Worm (Caenorhabditis elegans) whole organism, L4 larva: ENCODE data around the gene hdl-1.

Source experiments
- F44E2.7 ChIP-seq: fragments of 200-800 bp; sonication (Bioruptor generic); IDR thresholded peaks from 2 replicates; pipeline ENCODE4 v2.1.2; 2022; ENCODE audit warnings: missing genetic modification characterization, missing compliant biosample characterization
- F49E8.2 ChIP-seq: sonication (generic microtip); optimal IDR thresholded peaks from 2 replicates; lab custom pipeline; 2016; ENCODE audit warnings: missing compliant biosample characterization, mild to moderate bottlenecking, missing genetic modification characterization, borderline replicate concordance
- R02D3.7 ChIP-seq: fragments of 150-350 bp; sonication (generic microtip); optimal IDR thresholded peaks from 3 replicates; lab custom pipeline; 2014; ENCODE audit warnings: missing biosample characterization, missing genetic modification characterization
- Y105C5A.15 ChIP-seq: fragments of 200-800 bp; sonication (Bioruptor generic); IDR thresholded peaks from 2 replicates; pipeline ENCODE4 v1.3.6; 2022; ENCODE audit warnings: missing genetic modification characterization, missing compliant biosample characterization
- Y48G9A.11 ChIP-seq: fragments of 200-800 bp; sonication (Bioruptor generic); IDR thresholded peaks from 2 replicates; pipeline ENCODE4 v1.3.6; 2022; ENCODE audit warnings: missing genetic modification reagents, missing genetic modification characterization, missing compliant biosample characterization
- ZK546.5 ChIP-seq, 2 experiments: sonication (generic microtip); optimal IDR thresholded peaks; 2 replicates each; lab custom pipeline; 2017; ENCODE audit warnings: missing biosample characterization in 2 of 2, missing genetic modification characterization in 2 of 2
- aha-1 ChIP-seq: fragments of 150-350 bp; peaks from one replicate; lab custom pipeline; 2014; ENCODE audit warnings: missing biosample characterization, missing genetic modification characterization
- ama-1 ChIP-seq: fragments of 150-350 bp; optimal IDR thresholded peaks from 2 replicates; lab custom pipeline; 2014; ENCODE audit warnings: inconsistent platforms, mixed read lengths
- attf-4 ChIP-seq: sonication (generic microtip); optimal IDR thresholded peaks from 3 replicates; lab custom pipeline; 2017; ENCODE audit warnings: missing biosample characterization, missing genetic modification characterization
- ceh-82 ChIP-seq: sonication (generic microtip); optimal IDR thresholded peaks from 2 replicates; lab custom pipeline; 2017; ENCODE audit warnings: missing biosample characterization, missing genetic modification characterization
- cey-2 ChIP-seq: sonication (generic microtip); optimal IDR thresholded peaks from 3 replicates; lab custom pipeline; 2017; ENCODE audit warnings: missing genetic modification characterization, mild to moderate bottlenecking, missing compliant biosample characterization, antibody characterized with exemption, borderline replicate concordance; ENCODE audit not compliant: insufficient read depth
- ctbp-1 ChIP-seq: fragments of 200-800 bp; sonication (Bioruptor generic); IDR thresholded peaks from 2 replicates; pipeline ENCODE4 v1.3.6; 2022; ENCODE audit warnings: missing genetic modification reagents, missing genetic modification characterization, missing compliant biosample characterization
- daf-12 ChIP-seq: fragments of 150-350 bp; optimal IDR thresholded peaks from 2 replicates; lab custom pipeline; 2014; ENCODE audit warnings: missing biosample characterization, missing genetic modification reagents, missing genetic modification characterization
- daf-16 ChIP-seq, 3 experiments: sonication (generic microtip); optimal IDR thresholded peaks; 2 replicates each; lab custom pipeline; 2016 to 2017; ENCODE audit warnings: missing genetic modification characterization in 3 of 3, missing genetic modification reagents in 3 of 3, mild to moderate bottlenecking in 2 of 3, missing compliant biosample characterization in 2 of 3, missing biosample characterization in 1 of 3, moderate library complexity in 1 of 3
- dmd-6 ChIP-seq: fragments of 200-800 bp; sonication (Bioruptor generic); IDR thresholded peaks from 2 replicates; pipeline ENCODE4 v1.3.6; 2022; ENCODE audit warnings: missing genetic modification reagents, missing genetic modification characterization, missing compliant biosample characterization
- dpl-1 ChIP-seq: fragments of 150-350 bp; optimal IDR thresholded peaks from 2 replicates; lab custom pipeline; 2014; ENCODE audit warnings: missing biosample characterization, missing genetic modification reagents, missing genetic modification characterization
- dve-1 ChIP-seq: sonication (generic microtip); optimal IDR thresholded peaks from 2 replicates; lab custom pipeline; 2017; ENCODE audit warnings: antibody characterized with exemption, mild to moderate bottlenecking, missing genetic modification characterization, missing compliant biosample characterization; ENCODE audit not compliant: insufficient read depth
- fkh-10 ChIP-seq: fragments of 150-350 bp; optimal IDR thresholded peaks from 2 replicates; lab custom pipeline; 2014; ENCODE audit warnings: missing biosample characterization, missing genetic modification reagents, missing genetic modification characterization
- gei-8 ChIP-seq: fragments of 200-800 bp; sonication (Bioruptor generic); optimal IDR thresholded peaks from 2 replicates; lab custom pipeline; 2018; ENCODE audit warnings: mild to moderate bottlenecking, missing genetic modification characterization, missing compliant biosample characterization
- hif-1 ChIP-seq, 2 experiments: sonication (generic microtip); optimal IDR thresholded peaks; 2 replicates each; lab custom pipeline; 2016 to 2017; ENCODE audit warnings: missing compliant biosample characterization in 2 of 2, missing genetic modification characterization in 2 of 2, missing genetic modification reagents in 2 of 2, missing genotype in 2 of 2, mild to moderate bottlenecking in 1 of 2
- hlh-11 ChIP-seq: fragments of 200-800 bp; sonication (Bioruptor generic); optimal IDR thresholded peaks from 2 replicates; lab custom pipeline; 2018; ENCODE audit warnings: mild to moderate bottlenecking, missing genetic modification characterization, missing compliant biosample characterization
- hlh-30 ChIP-seq: sonication (generic microtip); optimal IDR thresholded peaks from 2 replicates; lab custom pipeline; 2017; ENCODE audit warnings: antibody characterized with exemption, mild to moderate bottlenecking, missing genetic modification characterization, missing compliant biosample characterization; ENCODE audit not compliant: insufficient read depth
- jun-1 ChIP-seq: fragments of 150-350 bp; optimal IDR thresholded peaks from 2 replicates; lab custom pipeline; 2014; ENCODE audit warnings: missing biosample characterization, missing genetic modification reagents, missing genetic modification characterization
- lin-38 ChIP-seq: fragments of 200-800 bp; sonication (Bioruptor generic); IDR thresholded peaks from 2 replicates; pipeline ENCODE4 v1.3.6; 2022; ENCODE audit warnings: missing genetic modification reagents, missing genetic modification characterization, missing compliant biosample characterization
- lsy-2 ChIP-seq, 2 experiments: fragments of 150-350 bp in 1 of 2; sonication (generic microtip) in 1 of 2; optimal IDR thresholded peaks; 2 replicates each; lab custom pipeline; 2014 to 2017; ENCODE audit warnings: missing biosample characterization in 2 of 2, missing genetic modification characterization in 2 of 2
- madf-9 ChIP-seq: fragments of 200-800 bp; sonication (Bioruptor generic); conservative IDR thresholded peaks from 2 replicates; pipeline ENCODE4 v1.3.6; 2022; ENCODE audit warnings: missing genetic modification reagents, missing genetic modification characterization, missing compliant biosample characterization
- mdl-1 ChIP-seq, 2 experiments: fragments of 150-350 bp in 1 of 2; sonication (generic microtip) in 1 of 2; optimal IDR thresholded peaks; 2 replicates each; lab custom pipeline; 2014 to 2017; ENCODE audit warnings: missing biosample characterization in 2 of 2, missing genetic modification characterization in 2 of 2
- mxl-2 ChIP-seq: fragments of 200-800 bp; sonication (Bioruptor generic); conservative IDR thresholded peaks from 2 replicates; pipeline ENCODE4 v1.3.6; 2022; ENCODE audit warnings: missing genetic modification reagents, missing genetic modification characterization, missing compliant biosample characterization
- mxl-3 ChIP-seq: fragments of 200-800 bp; sonication (Bioruptor generic); optimal IDR thresholded peaks from 2 replicates; lab custom pipeline; 2018; ENCODE audit warnings: mild to moderate bottlenecking, missing genetic modification characterization, missing compliant biosample characterization
- nhr-10 ChIP-seq: fragments of 150-350 bp; optimal IDR thresholded peaks from 2 replicates; lab custom pipeline; 2014; ENCODE audit warnings: missing biosample characterization, missing genetic modification characterization
- nhr-237 ChIP-seq: sonication (generic microtip); optimal IDR thresholded peaks from 2 replicates; lab custom pipeline; 2017; ENCODE audit warnings: missing biosample characterization, missing genetic modification characterization
- nhr-28 ChIP-seq: fragments of 150-350 bp; optimal IDR thresholded peaks from 2 replicates; lab custom pipeline; 2014; ENCODE audit warnings: missing biosample characterization, missing genetic modification characterization
- nhr-42 ChIP-seq: fragments of 200-800 bp; sonication (Bioruptor generic); IDR thresholded peaks from 2 replicates; pipeline ENCODE4 v1.3.6; 2022; ENCODE audit warnings: missing genetic modification characterization, missing compliant biosample characterization
- nhr-48 ChIP-seq: sonication (generic microtip); optimal IDR thresholded peaks from 2 replicates; lab custom pipeline; 2016; ENCODE audit warnings: mild to moderate bottlenecking, missing genetic modification characterization, missing compliant biosample characterization
- nhr-6 ChIP-seq: fragments of 150-350 bp; optimal IDR thresholded peaks from 2 replicates; lab custom pipeline; 2014; ENCODE audit warnings: missing biosample characterization, missing genetic modification characterization
- pqm-1 ChIP-seq: sonication (generic microtip); optimal IDR thresholded peaks from 2 replicates; lab custom pipeline; 2017; ENCODE audit warnings: missing biosample characterization, missing genetic modification characterization
- rbr-2 ChIP-seq: sonication (generic microtip); optimal IDR thresholded peaks from 2 replicates; lab custom pipeline; 2016; ENCODE audit warnings: missing genotype, missing genetic modification characterization, missing compliant biosample characterization
- snpc-1.2 ChIP-seq: fragments of 200-800 bp; sonication (Bioruptor generic); IDR thresholded peaks from 2 replicates; pipeline ENCODE4 v1.3.6; 2022; ENCODE audit warnings: missing genetic modification reagents, missing genetic modification characterization, missing compliant biosample characterization
- tra-1 ChIP-seq: fragments of 200-800 bp; sonication (Bioruptor generic); IDR thresholded peaks from 2 replicates; pipeline ENCODE4 v1.3.6; 2022; ENCODE audit warnings: missing genetic modification reagents, missing genetic modification characterization, missing compliant biosample characterization
- unc-62 ChIP-seq, 3 experiments: fragments of 150-350 bp in 1 of 3; sonication (generic microtip); optimal IDR thresholded peaks in 2 of 3; peaks in 1 of 3; 1 replicate in 1 of 3; 2 replicates in 2 of 3; lab custom pipeline; 2014 to 2017; ENCODE audit warnings: missing biosample characterization in 3 of 3, missing genetic modification characterization in 3 of 3, missing genetic modification reagents in 3 of 3, missing genotype in 1 of 3
- zip-11 ChIP-seq: fragments of 200-800 bp; sonication (Bioruptor generic); IDR thresholded peaks from 2 replicates; pipeline ENCODE4 v1.3.6; 2022; ENCODE audit warnings: missing genetic modification characterization, missing compliant biosample characterization
- zip-2 ChIP-seq: fragments of 150-350 bp; optimal IDR thresholded peaks from 2 replicates; lab custom pipeline; 2014; ENCODE audit warnings: missing biosample characterization, missing genetic modification characterization

Gene hdl-1

ce11 chrIV:11901215-11901614 is 48.4 kb downstream of the hdl-1 start (continued):
- TF ChIP-seq F44E2.7 (GFP tag; lab: Robert Waterston, UW) (no peak), snpc-1.2 (no peak), nhr-6 (tag; lab: Kevin White, UChicago) (no peak), gei-8 (GFP tag; lab: Kevin White, UChicago) (no peak)

- TF ChIP-seq unc-62 (GFP tag; optimal IDR thresholded peaks at IDR 0.05 in 1 of 2; lab: Kevin White, UChicago) = peak in 1 of 2 experiments; percentile 90
- TF ChIP-seq unc-62 (tag; optimal IDR thresholded peaks at IDR 0.05; lab: Kevin White, UChicago) = no peak
- TF ChIP-seq hif-1 (tag; optimal IDR thresholded peaks at IDR 0.05; lab: Kevin White, UChicago) = no peak
Observed at ce11 chrIV:11900399-11900798, 49.2 kb downstream of the hdl-1 start.

- TF ChIP-seq ama-1 (lab: Kevin White, UChicago) (no peak), nhr-28 (peak; percentile 42), hlh-11 (tag; lab: Kevin White, UChicago) (peak; percentile 52), lin-38 (GFP tag; lab: Robert Waterston, UW) (no peak), daf-12 (tag; lab: Kevin White, UChicago) (no peak), F49E8.2 (tag; lab: Kevin White, UChicago) (no peak), daf-16 (GFP tag; optimal IDR thresholded peaks at IDR 0.05; lab: Kevin White, UChicago) (no peak), daf-16 (tag; optimal IDR thresholded peaks at IDR 0.05; lab: Kevin White, UChicago) (no peak), Y105C5A.15 (GFP tag; lab: Robert Waterston, UW) (no peak), nhr-42 (GFP tag; lab: Robert Waterston, UW) (no peak), nhr-10 (peak; percentile 33), jun-1 (tag; lab: Kevin White, UChicago) (no peak), ZK546.5 (tag; optimal IDR thresholded peaks at IDR 0.05; lab: Kevin White, UChicago) (no peak), ceh-82 (no peak), mxl-2 (GFP tag; lab: Robert Waterston, UW) (no peak), mdl-1 (tag; optimal IDR thresholded peaks at IDR 0.05; lab: Kevin White, UChicago) (no peak), zip-11 (no peak), aha-1 (tag; lab: Kevin White, UChicago) (peak; percentile 8), nhr-6 (tag; lab: Kevin White, UChicago) (no peak), ctbp-1 (GFP tag; lab: Robert Waterston, UW) (no peak), zip-2 (tag; lab: Kevin White, UChicago) (no peak), madf-9 (GFP tag; lab: Robert Waterston, UW) (no peak), tra-1 (GFP tag; lab: Robert Waterston, UW) (0 out of 2 replicates have a peak, but pooled peaks have one; percentile 10), nhr-237 (tag; lab: Kevin White, UChicago) (no peak), fkh-10 (no peak), lsy-2 (tag; optimal IDR thresholded peaks at IDR 0.05; lab: Kevin White, UChicago) (peak in 1 of 2 experiments; percentile 42), nhr-48 (tag; lab: Kevin White, UChicago) (peak; percentile 68)
Observed at ce11 chrIV:11899358-11899757, 50.3 kb downstream of the hdl-1 start, which contains the start of gene nhr-43. nhr-43 (plus strand) TSS chrIV:11899590.

- no peak for TF ChIP-seq daf-16 (GFP tag; optimal IDR thresholded peaks at IDR 0.05; lab: Kevin White, UChicago)
- no peak for TF ChIP-seq daf-16 (tag; optimal IDR thresholded peaks at IDR 0.05; lab: Kevin White, UChicago)
- no peak for TF ChIP-seq zip-2 (tag; lab: Kevin White, UChicago)
- TF ChIP-seq ZK546.5 (tag; optimal IDR thresholded peaks at IDR 0.05; lab: Kevin White, UChicago) = no peak
- TF ChIP-seq dve-1 = no peak
- peak in 1 of 2 experiments; percentile 85 for TF ChIP-seq unc-62 (GFP tag; optimal IDR thresholded peaks at IDR 0.05 in 1 of 2; lab: Kevin White, UChicago)
- TF ChIP-seq unc-62 (tag; optimal IDR thresholded peaks at IDR 0.05; lab: Kevin White, UChicago) = no peak
- TF ChIP-seq R02D3.7 = no peak
- TF ChIP-seq cey-2 = peak; percentile 8
- TF ChIP-seq mxl-3 (GFP tag; lab: Kevin White, UChicago) = peak; percentile 41
- TF ChIP-seq nhr-48 (tag; lab: Kevin White, UChicago) = peak; percentile 70
- TF ChIP-seq dmd-6 = peak; percentile 71
- no peak for TF ChIP-seq ama-1 (lab: Kevin White, UChicago)
- peak; percentile 91 for TF ChIP-seq aha-1 (tag; lab: Kevin White, UChicago)
- peak; percentile 24 for TF ChIP-seq pqm-1 (tag; lab: Kevin White, UChicago)
- no peak for TF ChIP-seq Y48G9A.11 (GFP tag; lab: Robert Waterston, UW)
- no peak for TF ChIP-seq rbr-2 (tag; lab: Kevin White, UChicago)
- peak in 1 of 2 experiments; percentile 67 for TF ChIP-seq lsy-2 (tag; optimal IDR thresholded peaks at IDR 0.05; lab: Kevin White, UChicago)
- peak; percentile 85 for TF ChIP-seq hlh-30 (tag; lab: Kevin White, UChicago)
- TF ChIP-seq mdl-1 (tag; optimal IDR thresholded peaks at IDR 0.05; lab: Kevin White, UChicago) = peak in 1 of 2 experiments; percentile 44
- TF ChIP-seq nhr-28 = peak; percentile 87
- peak; percentile 53 for TF ChIP-seq hlh-11 (tag; lab: Kevin White, UChicago)
- TF ChIP-seq dpl-1 (GFP tag; lab: Kevin White, UChicago) = no peak
- TF ChIP-seq attf-4 = no peak
Observed at ce11 chrIV:11897710-11898109, 51.9 kb downstream of the hdl-1 start.
